Fruit fly (Drosophila melanogaster): ENCODE measurements around the gene danr.
A peak's percentile ranks its signal among the peaks of the same experiment; 100 is the strongest.

The danr gene

DNA sequence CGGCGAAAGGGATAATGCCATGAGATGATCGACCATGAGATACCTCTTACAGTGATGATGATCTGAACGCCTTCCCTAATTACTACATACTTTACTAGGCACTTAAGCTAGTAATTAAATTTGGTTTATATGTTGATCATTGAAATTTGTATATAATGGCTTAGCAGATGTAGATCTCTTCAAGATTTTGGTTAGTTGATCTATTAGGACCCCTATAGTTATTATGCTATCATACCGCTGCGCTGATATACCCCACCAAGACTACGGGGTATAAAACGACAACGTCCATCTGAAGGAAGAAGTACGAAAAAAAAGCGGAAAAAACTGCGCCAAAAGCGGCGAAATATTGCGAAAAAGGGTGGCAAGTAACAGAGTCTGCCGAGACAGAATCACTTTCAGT, 36.4 kb downstream of the danr start (continued):
- TF ChIP-seq cas (GFP tag; IDR thresholded peaks at IDR 0.05) (no peak), Abd-B (GFP tag; optimal IDR thresholded peaks at IDR 0.05) (peak; percentile 7), onecut (GFP tag; IDR thresholded peaks at IDR 0.05) (no peak), sima (GFP tag; optimal IDR thresholded peaks at IDR 0.05) (no peak), Spps (tag; optimal IDR thresholded peaks at IDR 0.05) (no peak), chn (GFP tag; optimal IDR thresholded peaks at IDR 0.05) (no peak), CG10209 (GFP tag; optimal IDR thresholded peaks at IDR 0.05) (no peak), Trl (optimal IDR thresholded peaks at IDR 0.05) (no peak), Trl (GFP tag; optimal IDR thresholded peaks at IDR 0.05) (peak; percentile 4), CG17328 (GFP tag; IDR thresholded peaks at IDR 0.05) (no peak), CG12071 (GFP tag; optimal IDR thresholded peaks at IDR 0.05) (no peak), Ada2b (GFP tag; IDR thresholded peaks at IDR 0.05) (no peak), sens (GFP tag) (peak; percentile 86), Hr3 (GFP tag; optimal IDR thresholded peaks at IDR 0.05) (peak; percentile 4), CG31365 (tag; optimal IDR thresholded peaks at IDR 0.05) (no peak), CG8944 (GFP tag; optimal IDR thresholded peaks at IDR 0.05) (no peak), gro (GFP tag; optimal IDR thresholded peaks at IDR 0.05) (no peak), kni (GFP tag; optimal IDR thresholded peaks at IDR 0.05) (no peak), tio (GFP tag; optimal IDR thresholded peaks at IDR 0.05) (no peak), CG10462 (GFP tag; optimal IDR thresholded peaks at IDR 0.05) (no peak), Ets65A (GFP tag) (no peak), dan (GFP tag; IDR thresholded peaks at IDR 0.05) (no peak), yki (optimal IDR thresholded peaks at IDR 0.05) (no peak), peb (GFP tag; IDR thresholded peaks at IDR 0.05) (no peak), Sox100B (GFP tag; optimal IDR thresholded peaks at IDR 0.05) (peak; percentile 12), fru (optimal IDR thresholded peaks at IDR 0.05) (no peak), CG8290 (GFP tag; optimal IDR thresholded peaks at IDR 0.05) (no peak), CG8290 (tag; optimal IDR thresholded peaks at IDR 0.05) (no peak), CG31224 (GFP tag; IDR thresholded peaks at IDR 0.05) (no peak), CG4424 (GFP tag; optimal IDR thresholded peaks at IDR 0.05) (peak; percentile 48), CG17361 (GFP tag; IDR thresholded peaks at IDR 0.05) (peak; percentile 61), CHES-1-like (GFP tag; optimal IDR thresholded peaks at IDR 0.05) (no peak), CG32532 (GFP tag; IDR thresholded peaks at IDR 0.05) (no peak), Xrp1 (GFP tag; IDR thresholded peaks at IDR 0.05) (peak; percentile 60; the same call in 1 of the 2 replicates), CG11723 (GFP tag; optimal IDR thresholded peaks at IDR 0.05) (no peak), pum (GFP tag; optimal IDR thresholded peaks at IDR 0.05) (no peak), CG13624 (GFP tag; optimal IDR thresholded peaks at IDR 0.05) (no peak), CG14050 (GFP tag; IDR thresholded peaks at IDR 0.05) (no peak), Ssrp (tag; optimal IDR thresholded peaks at IDR 0.05) (peak; percentile 2), toy (GFP tag; IDR thresholded peaks at IDR 0.05) (no peak), Dp (GFP tag; optimal IDR thresholded peaks at IDR 0.05) (no peak), ERR (GFP tag; optimal IDR thresholded peaks at IDR 0.05) (no peak), CG15514 (GFP tag; optimal IDR thresholded peaks at IDR 0.05) (no peak), Dad (GFP tag; optimal IDR thresholded peaks at IDR 0.05) (no peak), kah (GFP tag; optimal IDR thresholded peaks at IDR 0.05) (no peak), CG10959 (GFP tag; IDR thresholded peaks at IDR 0.05) (0 out of 2 replicates have a peak, but pooled peaks have one; percentile 14), Sin3A (optimal IDR thresholded peaks at IDR 0.05) (no peak), Rx (GFP tag; IDR thresholded peaks at IDR 0.05) (no peak), Aef1 (GFP tag; IDR thresholded peaks at IDR 0.05) (no peak), CG9609 (GFP tag; optimal IDR thresholded peaks at IDR 0.05) (no peak), Hr78 (GFP tag; optimal IDR thresholded peaks at IDR 0.05) (no peak), Fer3 (tag; optimal IDR thresholded peaks at IDR 0.05) (no peak), CG4360 (GFP tag; IDR thresholded peaks at IDR 0.05) (no peak), ssp (GFP tag; IDR thresholded peaks at IDR 0.05) (no peak), CG5180 (GFP tag; optimal IDR thresholded peaks at IDR 0.05) (no peak)
